Fruit fly (Drosophila melanogaster): ENCODE measurements around the gene CG6204.

The CG6204 gene

dm6 chr3R:24188619-24189018 is 5.0 kb upstream of the CG6204 start, which contains the start of gene CG5515 (continued):
- TF ChIP-seq Pdp1 (GFP tag; optimal IDR thresholded peaks at IDR 0.05) (peak; percentile 75 to 77), CG3065 (GFP tag; optimal IDR thresholded peaks at IDR 0.05) (no peak), CG15073 (GFP tag; optimal IDR thresholded peaks at IDR 0.05) (no peak), Hey (tag; optimal IDR thresholded peaks at IDR 0.05) (no peak), caup (GFP tag; optimal IDR thresholded peaks at IDR 0.05; ENCODE audit: severe bottlenecking) (peak; percentile 67), ind (GFP tag; optimal IDR thresholded peaks at IDR 0.05) (peak; percentile 66), CG18764 (GFP tag; optimal IDR thresholded peaks at IDR 0.05) (peak; percentile 95), lmd (GFP tag; IDR thresholded peaks at IDR 0.05) (peak; percentile 87), H15 (GFP tag; IDR thresholded peaks at IDR 0.05) (peak; percentile 86), CG9797 (GFP tag; optimal IDR thresholded peaks at IDR 0.05) (peak; percentile 46), CG2202 (tag; optimal IDR thresholded peaks at IDR 0.05) (no peak), chn (GFP tag; optimal IDR thresholded peaks at IDR 0.05) (peak; percentile 90), chm (GFP tag; IDR thresholded peaks at IDR 0.05) (peak; percentile 74), unc-4 (GFP tag; IDR thresholded peaks at IDR 0.05; ENCODE audit: partially characterized antibody) (peak; percentile 58), CG9817 (tag; optimal IDR thresholded peaks at IDR 0.05) (peak; percentile 82), CG18476 (GFP tag; optimal IDR thresholded peaks at IDR 0.05) (peak; percentile 66), CG11723 (GFP tag; optimal IDR thresholded peaks at IDR 0.05) (peak; percentile 51), lov (optimal IDR thresholded peaks at IDR 0.05) (no peak), lov (GFP tag; IDR thresholded peaks at IDR 0.05) (peak; percentile 79; the same call in 2 of the 3 replicates), CG34376 (GFP tag; optimal IDR thresholded peaks at IDR 0.05) (no peak), Mad (GFP tag; optimal IDR thresholded peaks at IDR 0.05) (peak; percentile 81), CG13287 (GFP tag; IDR thresholded peaks at IDR 0.05; ENCODE audit: partially characterized antibody) (peak; percentile 89), CG8478 (optimal IDR thresholded peaks at IDR 0.05) (no peak), fd64A (GFP tag; optimal IDR thresholded peaks at IDR 0.05) (no peak), Aef1 (GFP tag; IDR thresholded peaks at IDR 0.05) (peak; percentile 73), CG1603 (tag; optimal IDR thresholded peaks at IDR 0.05) (peak; percentile 86), bowl (GFP tag; IDR thresholded peaks at IDR 0.05) (peak; percentile 44; the same call in 1 of the 2 replicates), Max (GFP tag; optimal IDR thresholded peaks at IDR 0.05) (peak; percentile 71), Doc3 (GFP tag; IDR thresholded peaks at IDR 0.05; ENCODE audit: partially characterized antibody) (peak; percentile 58; the same call in 1 of the 3 replicates), Ets97D (GFP tag; optimal IDR thresholded peaks at IDR 0.05) (peak; percentile 89), z (GFP tag; IDR thresholded peaks at IDR 0.05) (no peak), tll (GFP tag; optimal IDR thresholded peaks at IDR 0.05) (no peak), CG30020 (tag; optimal IDR thresholded peaks at IDR 0.05) (peak; percentile 55), CG10543 (GFP tag; optimal IDR thresholded peaks at IDR 0.05) (peak; percentile 54), Mes4 (GFP tag; optimal IDR thresholded peaks at IDR 0.05) (peak; percentile 76), CG30431 (GFP tag; optimal IDR thresholded peaks at IDR 0.05) (peak; percentile 36), ERR (GFP tag; optimal IDR thresholded peaks at IDR 0.05) (no peak), CG7786 (GFP tag; optimal IDR thresholded peaks at IDR 0.05) (peak; percentile 80), CG17328 (GFP tag; IDR thresholded peaks at IDR 0.05) (peak; percentile 85), CG12659 (GFP tag; optimal IDR thresholded peaks at IDR 0.05) (peak; percentile 81), CrebB (tag; optimal IDR thresholded peaks at IDR 0.05) (peak; percentile 50), E2f2 (GFP tag; IDR thresholded peaks at IDR 0.05) (peak; percentile 86), Dip2 (GFP tag; IDR thresholded peaks at IDR 0.05) (no peak), pan (optimal IDR thresholded peaks at IDR 0.05) (no peak), pan (GFP tag; optimal IDR thresholded peaks at IDR 0.05 in 1 of 2, IDR thresholded peaks at IDR 0.05 in 1 of 2) (peak in 1 of 2 experiments; percentile 82), CG11504 (tag; optimal IDR thresholded peaks at IDR 0.05) (no peak), croc (GFP tag; conservative IDR thresholded peaks at IDR 0.05) (peak; percentile 76; the same call in 2 of the 3 replicates), Bgb (GFP tag; IDR thresholded peaks at IDR 0.05; ENCODE audit: partially characterized antibody) (peak; percentile 77), Ravus (GFP tag; IDR thresholded peaks at IDR 0.05) (peak; percentile 4; the same call in 1 of the 2 replicates), CG15514 (GFP tag; optimal IDR thresholded peaks at IDR 0.05) (peak; percentile 45), ems (GFP tag; optimal IDR thresholded peaks at IDR 0.05) (peak; percentile 66)
